Worm (Caenorhabditis elegans) whole organism, L4 larva: Measurements from ENCODE around the gene mrps-33.
"Not testable (repeated sequence)": the region's sequence is repeated elsewhere in the genome, so short reads cannot be mapped to it uniquely, and the experiment has no call there.

Experiments
- F44E2.7 ChIP-seq: fragments of 200-800 bp; sonication (Bioruptor generic); IDR thresholded peaks from 2 replicates; pipeline ENCODE4 v2.1.2; 2022; ENCODE audit warnings: missing genetic modification characterization, missing compliant biosample characterization
- T20F7.1 ChIP-seq: fragments of 200-800 bp; sonication (Bioruptor generic); optimal IDR thresholded peaks from 2 replicates; lab custom pipeline; 2018; ENCODE audit warnings: mild to moderate bottlenecking, missing genetic modification characterization, missing compliant biosample characterization
- T26A8.4 ChIP-seq: fragments of 200-800 bp; sonication (Bioruptor generic); IDR thresholded peaks from 2 replicates; pipeline ENCODE4 v1.3.6; 2022; ENCODE audit warnings: missing genetic modification characterization, missing compliant biosample characterization
- aha-1 ChIP-seq: fragments of 150-350 bp; peaks from one replicate; lab custom pipeline; 2014; ENCODE audit warnings: missing biosample characterization, missing genetic modification characterization
- arid-1 ChIP-seq: fragments of 200-800 bp; sonication (Bioruptor generic); conservative IDR thresholded peaks from 2 replicates; pipeline ENCODE4 v1.3.6; 2022; ENCODE audit warnings: missing genetic modification reagents, missing genetic modification characterization, missing compliant biosample characterization
- ceh-20 ChIP-seq: fragments of 200-800 bp; sonication (Bioruptor generic); IDR thresholded peaks from 2 replicates; pipeline ENCODE4 v1.3.6; 2022; ENCODE audit warnings: missing genetic modification reagents, missing genetic modification characterization, missing compliant biosample characterization
- ceh-82 ChIP-seq: sonication (generic microtip); optimal IDR thresholded peaks from 2 replicates; lab custom pipeline; 2017; ENCODE audit warnings: missing biosample characterization, missing genetic modification characterization
- daf-16 ChIP-seq, 3 experiments: sonication (generic microtip); optimal IDR thresholded peaks; 2 replicates each; lab custom pipeline; 2016 to 2017; ENCODE audit warnings: missing genetic modification characterization in 3 of 3, missing genetic modification reagents in 3 of 3, mild to moderate bottlenecking in 2 of 3, missing compliant biosample characterization in 2 of 3, missing biosample characterization in 1 of 3, moderate library complexity in 1 of 3
- daf-19 ChIP-seq: fragments of 200-800 bp; sonication (Bioruptor generic); conservative IDR thresholded peaks from 2 replicates; pipeline ENCODE4 v1.3.6; 2022; ENCODE audit warnings: missing genetic modification characterization, missing compliant biosample characterization
- dmd-6 ChIP-seq: fragments of 200-800 bp; sonication (Bioruptor generic); IDR thresholded peaks from 2 replicates; pipeline ENCODE4 v1.3.6; 2022; ENCODE audit warnings: missing genetic modification reagents, missing genetic modification characterization, missing compliant biosample characterization
- fkh-10 ChIP-seq: fragments of 150-350 bp; optimal IDR thresholded peaks from 2 replicates; lab custom pipeline; 2014; ENCODE audit warnings: missing biosample characterization, missing genetic modification reagents, missing genetic modification characterization
- fos-1 ChIP-seq: fragments of 150-350 bp; optimal IDR thresholded peaks from 2 replicates; lab custom pipeline; 2014; ENCODE audit warnings: missing biosample characterization, missing genetic modification characterization
- jun-1 ChIP-seq: fragments of 150-350 bp; optimal IDR thresholded peaks from 2 replicates; lab custom pipeline; 2014; ENCODE audit warnings: missing biosample characterization, missing genetic modification reagents, missing genetic modification characterization
- lin-29 ChIP-seq: fragments of 200-800 bp; sonication (Bioruptor generic); IDR thresholded peaks from 2 replicates; pipeline ENCODE4 v1.3.6; 2022; ENCODE audit warnings: missing genetic modification reagents, missing genetic modification characterization, missing compliant biosample characterization
- mep-1 ChIP-seq: fragments of 150-350 bp; sonication (generic microtip); optimal IDR thresholded peaks from 3 replicates; lab custom pipeline; 2014; ENCODE audit warnings: missing biosample characterization, missing genetic modification characterization
- nhr-11 ChIP-seq: fragments of 150-350 bp; optimal IDR thresholded peaks from 2 replicates; lab custom pipeline; 2014; ENCODE audit warnings: missing biosample characterization, missing genetic modification characterization
- nhr-41 ChIP-seq: fragments of 200-800 bp; sonication (Bioruptor generic); IDR thresholded peaks from 2 replicates; pipeline ENCODE4 v1.3.6; 2022; ENCODE audit warnings: missing genetic modification reagents, missing genetic modification characterization, missing compliant biosample characterization
- nhr-42 ChIP-seq: fragments of 200-800 bp; sonication (Bioruptor generic); IDR thresholded peaks from 2 replicates; pipeline ENCODE4 v1.3.6; 2022; ENCODE audit warnings: missing genetic modification characterization, missing compliant biosample characterization
- nhr-48 ChIP-seq: sonication (generic microtip); optimal IDR thresholded peaks from 2 replicates; lab custom pipeline; 2016; ENCODE audit warnings: mild to moderate bottlenecking, missing genetic modification characterization, missing compliant biosample characterization
- pha-4 ChIP-seq, 2 experiments: fragments of 150-350 bp in 1 of 2; fragments of 200-800 bp in 1 of 2; sonication (Bioruptor generic) in 1 of 2; IDR thresholded peaks in 1 of 2; optimal IDR thresholded peaks in 1 of 2; 2 replicates each; pipeline versions ENCODE4 v1.3.6 to Lab custom; 2014 to 2022; ENCODE audit warnings: missing genetic modification characterization in 2 of 2, missing genetic modification reagents in 2 of 2, missing biosample characterization in 1 of 2, missing compliant biosample characterization in 1 of 2
- rbr-2 ChIP-seq: sonication (generic microtip); optimal IDR thresholded peaks from 2 replicates; lab custom pipeline; 2016; ENCODE audit warnings: missing genotype, missing genetic modification characterization, missing compliant biosample characterization
- saeg-2 ChIP-seq: fragments of 200-800 bp; sonication (Bioruptor generic); IDR thresholded peaks from 2 replicates; pipeline ENCODE4 v1.3.6; 2022; ENCODE audit warnings: missing genetic modification reagents, missing genetic modification characterization, missing compliant biosample characterization
- tag-97 ChIP-seq: fragments of 200-800 bp; sonication (Bioruptor generic); IDR thresholded peaks from 2 replicates; pipeline ENCODE4 v1.3.6; 2022; ENCODE audit warnings: missing genetic modification characterization, missing compliant biosample characterization
- unc-130 ChIP-seq: sonication (generic microtip); optimal IDR thresholded peaks from 2 replicates; lab custom pipeline; 2016; ENCODE audit warnings: missing genetic modification reagents, missing genetic modification characterization, missing compliant biosample characterization
- unc-62 ChIP-seq, 3 experiments: fragments of 150-350 bp in 1 of 3; sonication (generic microtip); optimal IDR thresholded peaks in 2 of 3; peaks in 1 of 3; 1 replicate in 1 of 3; 2 replicates in 2 of 3; lab custom pipeline; 2014 to 2017; ENCODE audit warnings: missing biosample characterization in 3 of 3, missing genetic modification characterization in 3 of 3, missing genetic modification reagents in 3 of 3, missing genotype in 1 of 3
- vab-7 ChIP-seq: fragments of 200-800 bp; sonication (Bioruptor generic); IDR thresholded peaks from 2 replicates; pipeline ENCODE4 v1.3.6; 2022; ENCODE audit warnings: missing genetic modification reagents, missing genetic modification characterization, missing compliant biosample characterization
- zfp-2 ChIP-seq: sonication (generic microtip); optimal IDR thresholded peaks from 2 replicates; lab custom pipeline; 2016; ENCODE audit warnings: mild to moderate bottlenecking, missing genetic modification characterization, missing compliant biosample characterization

Gene mrps-33

DNA sequence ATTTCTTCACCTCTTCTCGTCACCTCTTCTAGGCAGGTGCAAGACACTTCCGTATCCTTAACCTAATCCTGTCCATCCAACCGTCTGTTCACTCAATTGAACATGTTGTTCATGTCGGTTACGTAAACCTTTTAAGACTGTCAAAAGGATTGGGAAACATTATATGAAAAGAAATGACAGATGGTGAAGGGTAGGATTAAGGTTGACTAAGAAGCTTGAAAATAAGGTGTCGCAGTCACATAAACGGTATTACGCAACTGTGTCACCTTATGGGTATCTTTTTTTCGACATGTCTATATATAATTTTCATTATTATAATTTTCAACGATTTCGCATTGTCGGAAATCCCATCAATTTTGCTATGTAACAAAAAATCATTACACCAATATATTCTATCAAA, 17.0 kb downstream of the mrps-33 start:
- TF ChIP-seq ceh-82 (no peak), rbr-2 (tag; lab: Kevin White, UChicago) (no peak), fos-1 (tag; lab: Kevin White, UChicago) (no peak), ceh-20 (GFP tag; lab: Robert Waterston, UW) (no peak), daf-16 (GFP tag; optimal IDR thresholded peaks at IDR 0.05; lab: Kevin White, UChicago) (no peak), daf-16 (tag; optimal IDR thresholded peaks at IDR 0.05; lab: Kevin White, UChicago) (no peak), zfp-2 (tag; lab: Kevin White, UChicago) (no peak)

ce11 chrIV:8718153-8718552, 21.7 kb downstream of the mrps-33 start, which contains the start of gene H23L24.1:
Gene H23L24.1, plus strand, starts transcription at chrIV:8718453.
- TF ChIP-seq arid-1 (GFP tag; lab: Robert Waterston, UW) (no peak), unc-62 (GFP tag; optimal IDR thresholded peaks at IDR 0.05 in 1 of 2; lab: Kevin White, UChicago) (no peak), unc-62 (tag; optimal IDR thresholded peaks at IDR 0.05; lab: Kevin White, UChicago) (no peak), jun-1 (tag; lab: Kevin White, UChicago) (no peak), daf-19 (GFP tag; lab: Robert Waterston, UW) (no peak), nhr-42 (GFP tag; lab: Robert Waterston, UW) (no peak), vab-7 (GFP tag; lab: Robert Waterston, UW) (no peak), T20F7.1 (no peak), dmd-6 (GFP tag; lab: Robert Waterston, UW) (no peak), fkh-10 (GFP tag; lab: Kevin White, UChicago) (no peak), tag-97 (GFP tag; lab: Robert Waterston, UW) (no peak), nhr-41 (GFP tag; lab: Robert Waterston, UW) (no peak), mep-1 (no peak)

DNA sequence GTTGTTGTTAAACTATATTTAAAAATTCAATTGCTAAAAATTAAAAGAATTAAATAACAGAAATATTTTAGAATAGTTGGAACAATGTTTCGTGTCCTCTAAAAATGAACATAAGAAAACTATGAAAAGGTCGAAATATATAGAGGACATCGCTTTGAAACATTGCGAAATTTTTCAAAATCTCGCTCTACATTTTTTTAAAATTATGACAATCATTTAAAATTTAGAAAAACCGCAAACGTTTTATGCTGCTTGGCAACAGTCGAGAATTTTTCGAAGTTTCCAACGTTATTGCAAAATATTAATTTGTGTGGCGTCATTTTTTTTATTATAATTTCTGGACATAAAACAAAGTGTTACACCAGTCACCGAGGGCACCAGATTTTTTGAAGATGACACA, 24.8 kb downstream of the mrps-33 start, which contains the start of the genes parg-2 and ipla-5:
TSS of gene parg-2 (minus strand) at position 101 of the 400 bp plus-strand sequence.
TSS of gene ipla-5 (plus strand) at position 216 of the 400 bp plus-strand sequence.
- not testable (repeated sequence) for TF ChIP-seq pha-4 (GFP tag; IDR thresholded peaks at IDR 0.05; lab: Robert Waterston, UW); pha-4 (tag; optimal IDR thresholded peaks at IDR 0.05; lab: Kevin White, UChicago); nhr-41 (GFP tag; lab: Robert Waterston, UW); unc-130

DNA sequence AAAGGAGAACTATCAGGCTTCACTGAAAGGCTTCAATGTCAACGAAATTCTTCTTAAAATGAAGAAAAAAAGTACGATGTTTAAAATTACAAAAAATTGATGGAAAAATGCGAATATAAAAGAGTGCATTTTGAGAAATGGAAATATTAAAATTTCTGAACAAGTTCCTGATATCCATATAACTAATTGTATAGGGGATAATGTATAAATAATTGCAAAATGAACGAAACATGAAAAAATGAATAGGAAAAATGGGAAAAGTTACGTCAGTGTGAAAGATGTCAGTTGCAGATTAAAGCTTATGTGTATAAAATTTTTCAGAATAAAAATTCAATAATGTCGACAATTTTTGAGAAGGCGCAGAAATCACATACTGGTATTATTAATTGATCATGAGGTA, 31.8 kb downstream of the mrps-33 start:
- TF ChIP-seq nhr-48, result no peak
- peak in 1 of 2 experiments; percentile 93 for TF ChIP-seq unc-62 (GFP tag; optimal IDR thresholded peaks at IDR 0.05 in 1 of 2; lab: Kevin White, UChicago)
- no peak for TF ChIP-seq unc-62 (tag; optimal IDR thresholded peaks at IDR 0.05; lab: Kevin White, UChicago)
- TF ChIP-seq, all 104 proteins: peak for 1

- no peak for TF ChIP-seq vab-7 (GFP tag; lab: Robert Waterston, UW)
- TF ChIP-seq fkh-10 (GFP tag; lab: Kevin White, UChicago), result no peak
- TF ChIP-seq lin-29 (GFP tag; lab: Robert Waterston, UW), result no peak
- no peak for TF ChIP-seq nhr-11 (tag; lab: Kevin White, UChicago)
- TF ChIP-seq saeg-2 (GFP tag; lab: Robert Waterston, UW), result no peak
- no peak for TF ChIP-seq T26A8.4 (GFP tag; lab: Robert Waterston, UW)
- peak; percentile 72 for TF ChIP-seq aha-1 (tag; lab: Kevin White, UChicago)
Observed at ce11 chrIV:8705504-8705903, 34.3 kb downstream of the mrps-33 start, which contains the start of gene H23L24.4. Gene H23L24.4, minus strand, starts transcription at chrIV:8705604.

DNA sequence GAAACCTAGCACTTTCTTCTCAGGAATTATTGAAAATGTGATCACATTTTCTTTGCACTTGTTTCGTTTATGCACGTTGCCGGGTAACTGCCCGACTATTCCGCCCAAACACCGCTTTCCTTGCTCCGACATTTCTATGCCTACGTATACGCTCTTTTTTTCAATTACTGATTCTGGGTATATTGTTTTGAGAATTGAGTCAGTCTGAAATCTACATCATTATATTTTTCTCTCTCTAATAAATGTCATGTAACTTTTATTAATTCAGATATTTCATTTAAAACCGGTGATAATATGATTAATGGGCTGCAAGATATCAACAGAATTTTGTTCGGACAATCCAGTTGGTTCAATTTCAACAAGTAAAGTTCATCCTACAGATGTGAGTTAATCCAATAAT, 42.4 kb downstream of the mrps-33 start, which contains the start of gene ttll-11:
TSS of gene ttll-11 (plus strand) at position 301 of the 400 bp plus-strand sequence.
- TF ChIP-seq F44E2.7 (no peak), T20F7.1 (no peak), unc-62 (GFP tag; optimal IDR thresholded peaks at IDR 0.05 in 1 of 2; lab: Kevin White, UChicago) (peak in 1 of 2 experiments; percentile 21), unc-62 (tag; optimal IDR thresholded peaks at IDR 0.05; lab: Kevin White, UChicago) (no peak), nhr-11 (tag; lab: Kevin White, UChicago) (peak; percentile 15)
